Fruit fly (Drosophila melanogaster) whole organism, embryonic: ENCODE measurements around the gene Syx4.

Source experiments
- BEAF-32 ChIP-seq: fragments of 200-800 bp; sonication (Bioruptor generic); optimal IDR thresholded peaks from 3 replicates; lab custom pipeline; 2017; ENCODE audit warnings: missing biosample characterization, missing genetic modification characterization, mild to moderate bottlenecking, moderate library complexity, missing genetic modification reagents
- CG12942 ChIP-seq: fragments of 200-800 bp; sonication (Bioruptor generic); optimal IDR thresholded peaks from 3 replicates; lab custom pipeline; 2016; ENCODE audit warnings: missing biosample characterization, missing genetic modification characterization
- CG13287 ChIP-seq: fragments of 200-800 bp; sonication (Bioruptor generic); IDR thresholded peaks from 2 replicates; pipeline ENCODE4 v1.3.6; 2022; ENCODE audit warnings: missing biosample characterization, missing genetic modification characterization; ENCODE audit not compliant: partially characterized antibody
- CG13424 ChIP-seq: fragments of 200-800 bp; sonication (Bioruptor generic); optimal IDR thresholded peaks from 2 replicates; lab custom pipeline; 2019; ENCODE audit warnings: missing biosample characterization, mild to moderate bottlenecking, missing genetic modification characterization, moderate library complexity
- CG14860 ChIP-seq: fragments of 200-800 bp; sonication (Bioruptor generic); IDR thresholded peaks from 3 replicates; pipeline ENCODE4 v1.3.6; 2022; ENCODE audit warnings: missing biosample characterization, missing genetic modification characterization; ENCODE audit not compliant: partially characterized antibody
- CG15479 ChIP-seq: fragments of 200-800 bp; sonication (Bioruptor generic); optimal IDR thresholded peaks from 3 replicates; lab custom pipeline; 2019; ENCODE audit warnings: missing biosample characterization, mild to moderate bottlenecking, missing genetic modification characterization, moderate library complexity
- CG15514 ChIP-seq: fragments of 200-800 bp; sonication (Bioruptor generic); optimal IDR thresholded peaks from 3 replicates; lab custom pipeline; 2017; ENCODE audit warnings: missing biosample characterization, missing genetic modification characterization, mild to moderate bottlenecking, moderate library complexity, missing genetic modification reagents
- CG15601 ChIP-seq: fragments of 200-800 bp; sonication (Bioruptor generic); optimal IDR thresholded peaks from 3 replicates; lab custom pipeline; 2019; ENCODE audit warnings: missing biosample characterization, mild to moderate bottlenecking, missing genetic modification characterization, moderate library complexity
- CG17612 ChIP-seq: fragments of 200-800 bp; sonication (Bioruptor generic); IDR thresholded peaks from 2 replicates; pipeline ENCODE4 v1.3.6; 2022; ENCODE audit warnings: missing biosample characterization, missing genetic modification characterization
- CG18764 ChIP-seq: fragments of 200-800 bp; sonication (Bioruptor generic); optimal IDR thresholded peaks from 3 replicates; lab custom pipeline; 2016; ENCODE audit warnings: missing biosample characterization, missing genetic modification characterization
- CG34224 ChIP-seq: fragments of 200-800 bp; sonication (Bioruptor generic); IDR thresholded peaks from 3 replicates; pipeline ENCODE4 v1.3.6; 2022; ENCODE audit warnings: missing biosample characterization, missing genetic modification characterization; ENCODE audit not compliant: partially characterized antibody
- CG3847 ChIP-seq: fragments of 200-800 bp; sonication (Bioruptor generic); IDR thresholded peaks from 2 replicates; pipeline ENCODE4 v1.3.6; 2022; ENCODE audit warnings: missing biosample characterization, missing genetic modification characterization
- CG3995 ChIP-seq: fragments of 200-800 bp; sonication (Bioruptor generic); optimal IDR thresholded peaks from 3 replicates; lab custom pipeline; 2016; ENCODE audit warnings: missing biosample characterization, missing genetic modification characterization
- CG42726 ChIP-seq: fragments of 200-800 bp; sonication (Bioruptor generic); IDR thresholded peaks from 2 replicates; pipeline ENCODE4 v1.3.6; 2022; ENCODE audit warnings: missing biosample characterization, missing genetic modification characterization; ENCODE audit not compliant: partially characterized antibody
- CG4617 ChIP-seq: fragments of 200-800 bp; sonication (Bioruptor generic); optimal IDR thresholded peaks from 3 replicates; lab custom pipeline; 2016; ENCODE audit warnings: missing biosample characterization, missing genetic modification characterization, borderline replicate concordance
- CG6683 ChIP-seq: fragments of 200-800 bp; sonication (Bioruptor generic); optimal IDR thresholded peaks from 2 replicates; lab custom pipeline; 2017; ENCODE audit warnings: missing biosample characterization, mild to moderate bottlenecking, missing genetic modification characterization, missing genetic modification reagents
- CG6791 ChIP-seq: fragments of 200-800 bp; sonication (Bioruptor generic); IDR thresholded peaks from 3 replicates; pipeline ENCODE4 v1.3.6; 2022; ENCODE audit warnings: missing biosample characterization, missing genetic modification characterization; ENCODE audit not compliant: partially characterized antibody
- CG7786 ChIP-seq: fragments of 200-800 bp; sonication (Bioruptor generic); optimal IDR thresholded peaks from 2 replicates; lab custom pipeline; 2016; ENCODE audit warnings: missing biosample characterization, missing genetic modification characterization
- CG7963 ChIP-seq: fragments of 200-800 bp; sonication (Bioruptor generic); IDR thresholded peaks from 3 replicates; pipeline ENCODE4 v1.3.6; 2022; ENCODE audit warnings: missing biosample characterization, missing genetic modification characterization; ENCODE audit not compliant: partially characterized antibody
- Dll ChIP-seq: fragments of 200-800 bp; sonication (Bioruptor generic); IDR thresholded peaks from 4 replicates; pipeline ENCODE4 v1.3.6; 2022; ENCODE audit warnings: missing biosample characterization, missing genetic modification characterization; ENCODE audit not compliant: partially characterized antibody
- Doc3 ChIP-seq: fragments of 200-800 bp; sonication (Bioruptor generic); IDR thresholded peaks from 3 replicates; pipeline ENCODE4 v1.3.6; 2022; ENCODE audit warnings: missing biosample characterization, missing genetic modification characterization; ENCODE audit not compliant: partially characterized antibody
- Dp ChIP-seq: fragments of 200-800 bp; sonication (Bioruptor generic); optimal IDR thresholded peaks from 2 replicates; lab custom pipeline; 2018; ENCODE audit warnings: missing biosample characterization, mild to moderate bottlenecking, missing genetic modification characterization, moderate library complexity
- Dref ChIP-seq: fragments of 200-800 bp; sonication (Bioruptor generic); IDR thresholded peaks from 2 replicates; pipeline ENCODE4 v1.3.6; 2022; ENCODE audit warnings: missing biosample characterization, missing genetic modification characterization
- Ets65A ChIP-seq: fragments of 200-800 bp; sonication (Bioruptor generic); peaks from one replicate; lab custom pipeline; 2016; ENCODE audit warnings: missing biosample characterization, missing genetic modification characterization
- HmgZ ChIP-seq: fragments of 200-800 bp; sonication (Bioruptor generic); optimal IDR thresholded peaks from 2 replicates; lab custom pipeline; 2018; ENCODE audit warnings: missing biosample characterization, mild to moderate bottlenecking, missing genetic modification characterization
- Med ChIP-seq: fragments of 200-800 bp; sonication (Bioruptor generic); peaks from one replicate; lab custom pipeline; 2016; ENCODE audit warnings: missing biosample characterization, missing genetic modification characterization, mild to moderate bottlenecking, inconsistent platforms, moderate library complexity
- Myb ChIP-seq: fragments of 200-800 bp; sonication (Bioruptor generic); optimal IDR thresholded peaks from 2 replicates; lab custom pipeline; 2016; ENCODE audit warnings: missing biosample characterization, missing genetic modification characterization
- Rfx ChIP-seq: fragments of 200-800 bp; sonication (Bioruptor generic); IDR thresholded peaks from 2 replicates; pipeline ENCODE4 v1.3.6; 2022; ENCODE audit warnings: missing biosample characterization, missing genetic modification characterization
- Scr ChIP-seq: fragments of 200-800 bp; sonication (Bioruptor generic); IDR thresholded peaks from 2 replicates; pipeline ENCODE4 v1.3.6; 2022; ENCODE audit warnings: missing biosample characterization, missing genetic modification characterization; ENCODE audit not compliant: partially characterized antibody
- YL-1 ChIP-seq: fragments of 200-800 bp; sonication (Bioruptor generic); optimal IDR thresholded peaks from 3 replicates; lab custom pipeline; 2017; ENCODE audit warnings: missing biosample characterization, mild to moderate bottlenecking, missing genetic modification characterization
- ara ChIP-seq: fragments of 200-800 bp; sonication (Bioruptor generic); IDR thresholded peaks from 2 replicates; pipeline ENCODE4 v1.3.6; 2022; ENCODE audit warnings: missing biosample characterization, missing genetic modification characterization
- bbx ChIP-seq: fragments of 200-800 bp; sonication (Bioruptor generic); IDR thresholded peaks from 2 replicates; pipeline ENCODE4 v1.3.6; 2022; ENCODE audit warnings: missing biosample characterization, missing genetic modification characterization; ENCODE audit not compliant: partially characterized antibody
- dysf ChIP-seq: fragments of 200-800 bp; sonication (Bioruptor generic); IDR thresholded peaks from 3 replicates; pipeline ENCODE4 v1.3.6; 2022; ENCODE audit warnings: missing biosample characterization, missing genetic modification characterization
- emc ChIP-seq: fragments of 200-800 bp; sonication (Bioruptor generic); optimal IDR thresholded peaks from 2 replicates; lab custom pipeline; 2016; ENCODE audit warnings: missing biosample characterization, missing genetic modification characterization
- gfzf ChIP-seq: fragments of 200-800 bp; sonication (Bioruptor generic); optimal IDR thresholded peaks from 2 replicates; lab custom pipeline; 2016; ENCODE audit warnings: missing biosample characterization, mild to moderate bottlenecking, missing genetic modification characterization, moderate library complexity
- hbn ChIP-seq: fragments of 200-800 bp; sonication (Bioruptor generic); IDR thresholded peaks from 2 replicates; pipeline ENCODE4 v1.3.6; 2022; ENCODE audit warnings: missing biosample characterization, missing genetic modification characterization; ENCODE audit not compliant: partially characterized antibody
- knrl ChIP-seq: fragments of 200-800 bp; sonication (Bioruptor generic); IDR thresholded peaks from 3 replicates; pipeline ENCODE4 v1.3.6; 2022; ENCODE audit warnings: missing biosample characterization, missing genetic modification characterization; ENCODE audit not compliant: partially characterized antibody
- onecut ChIP-seq: fragments of 200-800 bp; sonication (Bioruptor generic); IDR thresholded peaks from 2 replicates; pipeline ENCODE4 v1.3.6; 2022; ENCODE audit warnings: missing biosample characterization, missing genetic modification characterization
- org-1 ChIP-seq: fragments of 200-800 bp; sonication (Bioruptor generic); optimal IDR thresholded peaks from 2 replicates; lab custom pipeline; 2017; ENCODE audit warnings: missing biosample characterization, missing genetic modification characterization
- pzg ChIP-seq: fragments of 200-800 bp; sonication (Bioruptor generic); optimal IDR thresholded peaks from 3 replicates; lab custom pipeline; 2018; ENCODE audit warnings: missing biosample characterization, mild to moderate bottlenecking, missing genetic modification characterization, moderate library complexity
- row ChIP-seq: fragments of 200-800 bp; sonication (Bioruptor generic); IDR thresholded peaks from 3 replicates; pipeline ENCODE4 v1.3.6; 2022; ENCODE audit warnings: missing biosample characterization, missing genetic modification characterization
- sna ChIP-seq: fragments of 200-800 bp; sonication (Bioruptor generic); IDR thresholded peaks from 2 replicates; pipeline ENCODE4 v1.3.6; 2022; ENCODE audit warnings: missing biosample characterization, missing genetic modification characterization; ENCODE audit not compliant: partially characterized antibody
- stwl ChIP-seq: fragments of 200-800 bp; sonication (Bioruptor generic); optimal IDR thresholded peaks from 3 replicates; lab custom pipeline; 2018; ENCODE audit warnings: missing biosample characterization, mild to moderate bottlenecking, missing genetic modification characterization, moderate library complexity
- tll ChIP-seq, 2 experiments: fragments of 200-800 bp in 1 of 2; fragments of >200 bp in 1 of 2; sonication (Bioruptor generic) in 1 of 2; optimal IDR thresholded peaks; 2 replicates each; lab custom pipeline; 2017 to 2019; ENCODE audit warnings: missing biosample characterization in 2 of 2, missing genetic modification characterization in 2 of 2, mild to moderate bottlenecking in 1 of 2, moderate library complexity in 1 of 2
- unc-4 ChIP-seq: fragments of 200-800 bp; sonication (Bioruptor generic); IDR thresholded peaks from 2 replicates; pipeline ENCODE4 v1.3.6; 2022; ENCODE audit warnings: missing biosample characterization, missing genetic modification characterization; ENCODE audit not compliant: partially characterized antibody
- vnd ChIP-seq: fragments of 200-800 bp; sonication (Bioruptor generic); IDR thresholded peaks from 3 replicates; pipeline ENCODE4 v1.3.6; 2022; ENCODE audit warnings: missing biosample characterization, missing genetic modification characterization; ENCODE audit not compliant: partially characterized antibody
- zfh2 ChIP-seq: fragments of 200-800 bp; sonication (Bioruptor generic); optimal IDR thresholded peaks from 2 replicates; lab custom pipeline; 2016; ENCODE audit warnings: missing biosample characterization, missing genetic modification characterization

Gene Syx4

DNA sequence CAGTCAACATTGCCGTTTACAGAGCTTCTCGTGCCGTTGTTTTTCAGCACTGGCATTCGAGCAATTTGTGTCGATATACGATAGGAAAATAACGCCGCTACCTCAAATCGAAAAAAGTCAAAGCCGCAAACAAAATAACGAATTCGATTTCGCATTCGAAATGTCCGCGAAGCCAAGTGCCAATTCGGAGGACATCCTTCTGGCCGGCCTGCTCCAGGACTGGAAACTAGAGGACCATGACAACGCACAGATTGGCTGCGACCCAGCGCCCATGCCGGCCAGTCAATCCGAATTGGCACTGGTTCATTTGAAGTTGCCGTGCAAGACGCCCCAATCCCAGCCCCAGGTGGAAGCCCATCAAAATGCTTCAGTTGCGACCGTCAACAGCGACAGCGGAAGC lies 29.1 kb downstream of the Syx4 start:
- TF ChIP-seq Med (GFP tag; lab: Kevin White, UChicago) (peak; percentile 46), Dref (GFP tag; lab: Robert Waterston, UW) (peak; percentile 63), CG15479 (GFP tag; lab: Kevin White, UChicago) (no peak), Dp (peak; percentile 71), YL-1 (no peak), CG15601 (tag; lab: Kevin White, UChicago) (no peak), dysf (GFP tag; lab: Robert Waterston, UW) (0 out of 3 replicates have a peak, but pooled peaks have one; percentile 45), CG12942 (GFP tag; lab: Kevin White, UChicago) (no peak), Myb (peak; percentile 60), CG3847 (GFP tag; lab: Robert Waterston, UW) (peak; percentile 52), CG13424 (tag; lab: Kevin White, UChicago) (peak; percentile 42), CG15514 (peak; percentile 98), knrl (GFP tag; lab: Robert Waterston, UW) (peak; percentile 64), CG18764 (GFP tag; lab: Kevin White, UChicago) (peak; percentile 87), CG42726 (GFP tag; lab: Robert Waterston, UW) (peak; percentile 37; the same call in 1 of the 2 replicates), gfzf (GFP tag; lab: Kevin White, UChicago) (peak; percentile 17), row (GFP tag; lab: Robert Waterston, UW) (peak; percentile 52; the same call in 2 of the 3 replicates), CG17612 (no peak), Doc3 (GFP tag; lab: Robert Waterston, UW) (0 out of 3 replicates have a peak, but pooled peaks have one; percentile 36), BEAF-32 (GFP tag; lab: Kevin White, UChicago) (peak; percentile 48), CG34224 (peak; percentile 37; the same call in 1 of the 3 replicates), CG13287 (peak; percentile 62), emc (GFP tag; lab: Kevin White, UChicago) (no peak), CG3995 (peak; percentile 85), CG4617 (GFP tag; lab: Kevin White, UChicago) (no peak), CG7963 (GFP tag; lab: Robert Waterston, UW) (0 out of 3 replicates have a peak, but pooled peaks have one; percentile 5), CG14860 (GFP tag; lab: Robert Waterston, UW) (peak; percentile 31; the same call in 1 of the 3 replicates), vnd (GFP tag; lab: Robert Waterston, UW) (0 out of 3 replicates have a peak, but pooled peaks have one; percentile 11), CG7786 (GFP tag; lab: Kevin White, UChicago) (peak; percentile 32), onecut (GFP tag; lab: Robert Waterston, UW) (no peak), HmgZ (tag; lab: Kevin White, UChicago) (peak; percentile 6), CG6683 (GFP tag; lab: Kevin White, UChicago) (no peak), sna (peak; percentile 46; the same call in 1 of the 2 replicates), ara (0 out of 2 replicates have a peak, but pooled peaks have one; percentile 26), Ets65A (GFP tag; lab: Kevin White, UChicago) (peak; percentile 64), unc-4 (peak; percentile 43; the same call in 1 of the 2 replicates), pzg (peak; percentile 50), CG6791 (0 out of 3 replicates have a peak, but pooled peaks have one; percentile 36), org-1 (GFP tag; lab: Kevin White, UChicago) (no peak), Scr (peak; percentile 44; the same call in 1 of the 2 replicates), hbn (0 out of 2 replicates have a peak, but pooled peaks have one; percentile 20), bbx (GFP tag; lab: Robert Waterston, UW) (no peak), Rfx (GFP tag; lab: Robert Waterston, UW) (peak; percentile 50), Dll (GFP tag; lab: Robert Waterston, UW) (peak; percentile 58), zfh2 (GFP tag; lab: Kevin White, UChicago) (peak; percentile 30), tll (GFP tag; optimal IDR thresholded peaks at IDR 0.05; lab: Kevin White, UChicago) (no peak), stwl (peak; percentile 24)
